Worm (Caenorhabditis elegans) whole organism, L4 larva: Measurements from ENCODE around the gene C15B12.2.

Source experiments
- D1046.2 ChIP-seq: fragments of 200-800 bp; sonication (Bioruptor generic); IDR thresholded peaks from 2 replicates; pipeline ENCODE4 v1.3.6; 2022; ENCODE audit warnings: missing genetic modification characterization, missing compliant biosample characterization
- F37D6.2 ChIP-seq: sonication (generic microtip); optimal IDR thresholded peaks from 2 replicates; lab custom pipeline; 2016; ENCODE audit warnings: mild to moderate bottlenecking, missing genetic modification characterization, missing compliant biosample characterization
- T20F7.1 ChIP-seq: fragments of 200-800 bp; sonication (Bioruptor generic); optimal IDR thresholded peaks from 2 replicates; lab custom pipeline; 2018; ENCODE audit warnings: mild to moderate bottlenecking, missing genetic modification characterization, missing compliant biosample characterization
- T26A8.4 ChIP-seq: fragments of 200-800 bp; sonication (Bioruptor generic); IDR thresholded peaks from 2 replicates; pipeline ENCODE4 v1.3.6; 2022; ENCODE audit warnings: missing genetic modification characterization, missing compliant biosample characterization
- Y48G9A.11 ChIP-seq: fragments of 200-800 bp; sonication (Bioruptor generic); IDR thresholded peaks from 2 replicates; pipeline ENCODE4 v1.3.6; 2022; ENCODE audit warnings: missing genetic modification reagents, missing genetic modification characterization, missing compliant biosample characterization
- Y5F2A.4 ChIP-seq: fragments of 200-800 bp; sonication (Bioruptor generic); optimal IDR thresholded peaks from 2 replicates; lab custom pipeline; 2018; ENCODE audit warnings: mild to moderate bottlenecking, missing genetic modification characterization, missing compliant biosample characterization
- aha-1 ChIP-seq: fragments of 150-350 bp; peaks from one replicate; lab custom pipeline; 2014; ENCODE audit warnings: missing biosample characterization, missing genetic modification characterization
- aly-2 ChIP-seq: sonication (generic microtip); optimal IDR thresholded peaks from 2 replicates; lab custom pipeline; 2018; ENCODE audit warnings: missing biosample characterization, missing genetic modification characterization
- ama-1 ChIP-seq: fragments of 150-350 bp; optimal IDR thresholded peaks from 2 replicates; lab custom pipeline; 2014; ENCODE audit warnings: inconsistent platforms, mixed read lengths
- ceh-20 ChIP-seq: fragments of 200-800 bp; sonication (Bioruptor generic); IDR thresholded peaks from 2 replicates; pipeline ENCODE4 v1.3.6; 2022; ENCODE audit warnings: missing genetic modification reagents, missing genetic modification characterization, missing compliant biosample characterization
- ceh-44 ChIP-seq: fragments of 200-800 bp; sonication (Bioruptor generic); IDR thresholded peaks from 2 replicates; pipeline ENCODE4 v1.3.6; 2022; ENCODE audit warnings: missing genetic modification reagents, missing genetic modification characterization, missing compliant biosample characterization
- ceh-62 ChIP-seq: sonication (generic microtip); optimal IDR thresholded peaks from 2 replicates; lab custom pipeline; 2017; ENCODE audit warnings: missing biosample characterization, missing genetic modification characterization
- ceh-82 ChIP-seq: sonication (generic microtip); optimal IDR thresholded peaks from 2 replicates; lab custom pipeline; 2017; ENCODE audit warnings: missing biosample characterization, missing genetic modification characterization
- daf-12 ChIP-seq: fragments of 150-350 bp; optimal IDR thresholded peaks from 2 replicates; lab custom pipeline; 2014; ENCODE audit warnings: missing biosample characterization, missing genetic modification reagents, missing genetic modification characterization
- daf-16 ChIP-seq, 3 experiments: sonication (generic microtip); optimal IDR thresholded peaks; 2 replicates each; lab custom pipeline; 2016 to 2017; ENCODE audit warnings: missing genetic modification characterization in 3 of 3, missing genetic modification reagents in 3 of 3, mild to moderate bottlenecking in 2 of 3, missing compliant biosample characterization in 2 of 3, missing biosample characterization in 1 of 3, moderate library complexity in 1 of 3
- daf-19 ChIP-seq: fragments of 200-800 bp; sonication (Bioruptor generic); conservative IDR thresholded peaks from 2 replicates; pipeline ENCODE4 v1.3.6; 2022; ENCODE audit warnings: missing genetic modification characterization, missing compliant biosample characterization
- daf-8 ChIP-seq: fragments of 200-800 bp; sonication (Bioruptor generic); IDR thresholded peaks from 2 replicates; pipeline ENCODE4 v1.3.6; 2022; ENCODE audit warnings: missing genetic modification characterization, missing compliant biosample characterization
- dmd-6 ChIP-seq: fragments of 200-800 bp; sonication (Bioruptor generic); IDR thresholded peaks from 2 replicates; pipeline ENCODE4 v1.3.6; 2022; ENCODE audit warnings: missing genetic modification reagents, missing genetic modification characterization, missing compliant biosample characterization
- dve-1 ChIP-seq: sonication (generic microtip); optimal IDR thresholded peaks from 2 replicates; lab custom pipeline; 2017; ENCODE audit warnings: antibody characterized with exemption, mild to moderate bottlenecking, missing genetic modification characterization, missing compliant biosample characterization; ENCODE audit not compliant: insufficient read depth
- egl-27 ChIP-seq: sonication (generic microtip); optimal IDR thresholded peaks from 3 replicates; lab custom pipeline; 2017; ENCODE audit warnings: missing biosample characterization, missing genetic modification reagents, missing genetic modification characterization
- egl-43 ChIP-seq: fragments of 200-800 bp; sonication (Bioruptor generic); IDR thresholded peaks from 2 replicates; pipeline ENCODE4 v1.3.6; 2022; ENCODE audit warnings: missing genetic modification reagents, missing genetic modification characterization, missing compliant biosample characterization
- fkh-10 ChIP-seq: fragments of 150-350 bp; optimal IDR thresholded peaks from 2 replicates; lab custom pipeline; 2014; ENCODE audit warnings: missing biosample characterization, missing genetic modification reagents, missing genetic modification characterization
- fos-1 ChIP-seq: fragments of 150-350 bp; optimal IDR thresholded peaks from 2 replicates; lab custom pipeline; 2014; ENCODE audit warnings: missing biosample characterization, missing genetic modification characterization
- hlh-30 ChIP-seq: sonication (generic microtip); optimal IDR thresholded peaks from 2 replicates; lab custom pipeline; 2017; ENCODE audit warnings: antibody characterized with exemption, mild to moderate bottlenecking, missing genetic modification characterization, missing compliant biosample characterization; ENCODE audit not compliant: insufficient read depth
- hmg-1.1 ChIP-seq: fragments of 200-800 bp; sonication (Bioruptor generic); IDR thresholded peaks from 2 replicates; pipeline ENCODE4 v1.3.6; 2022; ENCODE audit warnings: missing genetic modification reagents, missing genetic modification characterization, missing compliant biosample characterization
- lim-7 ChIP-seq: fragments of 200-800 bp; sonication (Bioruptor generic); IDR thresholded peaks from 2 replicates; pipeline ENCODE4 v1.3.6; 2022; ENCODE audit warnings: missing genetic modification characterization, missing compliant biosample characterization
- mdl-1 ChIP-seq, 2 experiments: fragments of 150-350 bp in 1 of 2; sonication (generic microtip) in 1 of 2; optimal IDR thresholded peaks; 2 replicates each; lab custom pipeline; 2014 to 2017; ENCODE audit warnings: missing biosample characterization in 2 of 2, missing genetic modification characterization in 2 of 2
- mdt-29 ChIP-seq: fragments of 200-800 bp; sonication (Bioruptor generic); IDR thresholded peaks from 2 replicates; pipeline ENCODE4 v1.3.6; 2022; ENCODE audit warnings: missing genetic modification reagents, missing genetic modification characterization, missing compliant biosample characterization
- nhr-28 ChIP-seq: fragments of 150-350 bp; optimal IDR thresholded peaks from 2 replicates; lab custom pipeline; 2014; ENCODE audit warnings: missing biosample characterization, missing genetic modification characterization
- nhr-42 ChIP-seq: fragments of 200-800 bp; sonication (Bioruptor generic); IDR thresholded peaks from 2 replicates; pipeline ENCODE4 v1.3.6; 2022; ENCODE audit warnings: missing genetic modification characterization, missing compliant biosample characterization
- nhr-48 ChIP-seq: sonication (generic microtip); optimal IDR thresholded peaks from 2 replicates; lab custom pipeline; 2016; ENCODE audit warnings: mild to moderate bottlenecking, missing genetic modification characterization, missing compliant biosample characterization
- nhr-76 ChIP-seq: fragments of 150-350 bp; optimal IDR thresholded peaks from 2 replicates; lab custom pipeline; 2014; ENCODE audit warnings: missing biosample characterization, missing genetic modification characterization
- nhr-77 ChIP-seq: fragments of 150-350 bp; optimal IDR thresholded peaks from 2 replicates; lab custom pipeline; 2014; ENCODE audit warnings: missing biosample characterization, missing genetic modification characterization
- php-3 ChIP-seq: fragments of 200-800 bp; sonication (Bioruptor generic); IDR thresholded peaks from 2 replicates; pipeline ENCODE4 v1.3.6; 2022; ENCODE audit warnings: missing genetic modification reagents, missing genetic modification characterization, missing compliant biosample characterization
- pqm-1 ChIP-seq: sonication (generic microtip); optimal IDR thresholded peaks from 2 replicates; lab custom pipeline; 2017; ENCODE audit warnings: missing biosample characterization, missing genetic modification characterization
- saeg-2 ChIP-seq: fragments of 200-800 bp; sonication (Bioruptor generic); IDR thresholded peaks from 2 replicates; pipeline ENCODE4 v1.3.6; 2022; ENCODE audit warnings: missing genetic modification reagents, missing genetic modification characterization, missing compliant biosample characterization
- set-16 ChIP-seq: fragments of 200-800 bp; sonication (Bioruptor generic); IDR thresholded peaks from 2 replicates; pipeline ENCODE4 v1.3.6; 2022; ENCODE audit warnings: missing genetic modification reagents, missing genetic modification characterization, missing compliant biosample characterization
- skn-1 ChIP-seq: fragments of 150-350 bp; optimal IDR thresholded peaks from 2 replicates; lab custom pipeline; 2014; ENCODE audit warnings: missing biosample characterization, missing genetic modification characterization
- snpc-4 ChIP-seq: fragments of 150-350 bp; optimal IDR thresholded peaks from 2 replicates; lab custom pipeline; 2014; ENCODE audit warnings: missing biosample characterization, missing genetic modification characterization
- tag-97 ChIP-seq: fragments of 200-800 bp; sonication (Bioruptor generic); IDR thresholded peaks from 2 replicates; pipeline ENCODE4 v1.3.6; 2022; ENCODE audit warnings: missing genetic modification characterization, missing compliant biosample characterization
- unc-130 ChIP-seq: sonication (generic microtip); optimal IDR thresholded peaks from 2 replicates; lab custom pipeline; 2016; ENCODE audit warnings: missing genetic modification reagents, missing genetic modification characterization, missing compliant biosample characterization
- unc-62 ChIP-seq, 3 experiments: fragments of 150-350 bp in 1 of 3; sonication (generic microtip); optimal IDR thresholded peaks in 2 of 3; peaks in 1 of 3; 1 replicate in 1 of 3; 2 replicates in 2 of 3; lab custom pipeline; 2014 to 2017; ENCODE audit warnings: missing biosample characterization in 3 of 3, missing genetic modification characterization in 3 of 3, missing genetic modification reagents in 3 of 3, missing genotype in 1 of 3
- vab-7 ChIP-seq: fragments of 200-800 bp; sonication (Bioruptor generic); IDR thresholded peaks from 2 replicates; pipeline ENCODE4 v1.3.6; 2022; ENCODE audit warnings: missing genetic modification reagents, missing genetic modification characterization, missing compliant biosample characterization
- zag-1 ChIP-seq: fragments of 150-350 bp; optimal IDR thresholded peaks from 2 replicates; lab custom pipeline; 2014; ENCODE audit warnings: missing biosample characterization, missing genetic modification characterization
- zfp-3 ChIP-seq: fragments of 200-800 bp; sonication (Bioruptor generic); conservative IDR thresholded peaks from 2 replicates; pipeline ENCODE4 v1.3.6; 2022; ENCODE audit warnings: missing genetic modification reagents, missing genetic modification characterization, missing compliant biosample characterization
- zip-11 ChIP-seq: fragments of 200-800 bp; sonication (Bioruptor generic); IDR thresholded peaks from 2 replicates; pipeline ENCODE4 v1.3.6; 2022; ENCODE audit warnings: missing genetic modification characterization, missing compliant biosample characterization
- zip-2 ChIP-seq: fragments of 150-350 bp; optimal IDR thresholded peaks from 2 replicates; lab custom pipeline; 2014; ENCODE audit warnings: missing biosample characterization, missing genetic modification characterization

The C15B12.2 gene

ce11 chrX:6505662-6506061 is 42.5 kb downstream of the C15B12.2 start, which contains the start of gene glr-8:
Gene glr-8 (plus strand): TSS chrX:6505980.
- no peak for TF ChIP-seq daf-16 (GFP tag; optimal IDR thresholded peaks at IDR 0.05; lab: Kevin White, UChicago)
- peak; percentile 19 for TF ChIP-seq daf-16 (tag; optimal IDR thresholded peaks at IDR 0.05; lab: Kevin White, UChicago)
- TF ChIP-seq dve-1 (tag; lab: Kevin White, UChicago): peak; percentile 35
- TF ChIP-seq mdl-1 (tag; optimal IDR thresholded peaks at IDR 0.05; lab: Kevin White, UChicago): peak in 1 of 2 experiments; percentile 5
- no peak for TF ChIP-seq pqm-1 (tag; lab: Kevin White, UChicago)
- peak; percentile 55 for TF ChIP-seq hlh-30
- peak in 1 of 2 experiments; percentile 2 for TF ChIP-seq unc-62 (GFP tag; optimal IDR thresholded peaks at IDR 0.05 in 1 of 2; lab: Kevin White, UChicago)
- TF ChIP-seq unc-62 (tag; optimal IDR thresholded peaks at IDR 0.05; lab: Kevin White, UChicago): no peak
- TF ChIP-seq aha-1 (tag; lab: Kevin White, UChicago): peak; percentile 54
- no peak for TF ChIP-seq egl-43 (GFP tag; lab: Robert Waterston, UW)
- TF ChIP-seq ceh-20: no peak

ce11 chrX:6507734-6508133 is 44.5 kb downstream of the C15B12.2 start:
- TF ChIP-seq unc-62 (GFP tag; optimal IDR thresholded peaks at IDR 0.05 in 1 of 2; lab: Kevin White, UChicago) (peak in 1 of 2 experiments; percentile 96), unc-62 (tag; optimal IDR thresholded peaks at IDR 0.05; lab: Kevin White, UChicago) (no peak), hmg-1.1 (no peak)

DNA sequence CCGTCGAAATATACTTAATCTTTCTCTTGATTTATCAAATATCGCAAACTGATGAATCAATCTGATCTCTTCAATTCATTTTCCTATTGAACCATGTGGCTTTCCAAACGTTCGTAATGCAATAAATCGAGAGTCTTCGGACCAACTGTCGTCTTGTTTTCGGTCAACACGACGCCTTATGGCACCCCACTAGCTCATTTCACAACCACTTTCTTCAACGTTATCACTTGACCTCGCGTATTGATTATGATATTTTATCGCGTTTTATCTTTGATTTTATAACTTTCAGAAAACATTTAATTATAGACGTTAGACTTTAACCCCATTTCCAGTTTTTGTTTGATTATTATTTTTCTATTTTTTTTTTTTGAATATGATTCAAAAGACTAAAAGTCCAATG is 46.6 kb downstream of the C15B12.2 start:
- no peak for TF ChIP-seq vab-7
- TF ChIP-seq zfp-3 (GFP tag; lab: Robert Waterston, UW): no peak
- TF ChIP-seq Y48G9A.11 (GFP tag; lab: Robert Waterston, UW): no peak
- no peak for TF ChIP-seq saeg-2 (GFP tag; lab: Robert Waterston, UW)
- no peak for TF ChIP-seq zag-1 (tag; lab: Kevin White, UChicago)
- no peak for TF ChIP-seq zip-11 (GFP tag; lab: Robert Waterston, UW)
- no peak for TF ChIP-seq mdt-29 (GFP tag; lab: Robert Waterston, UW)
- peak in 1 of 2 experiments; percentile 89 for TF ChIP-seq unc-62 (GFP tag; optimal IDR thresholded peaks at IDR 0.05 in 1 of 2; lab: Kevin White, UChicago)
- TF ChIP-seq unc-62 (tag; optimal IDR thresholded peaks at IDR 0.05; lab: Kevin White, UChicago): no peak
- no peak for TF ChIP-seq set-16
- peak; percentile 75; the same call in 1 of the 2 replicates for TF ChIP-seq php-3 (GFP tag; lab: Robert Waterston, UW)
- no peak for TF ChIP-seq egl-27
- no peak for TF ChIP-seq nhr-48 (tag; lab: Kevin White, UChicago)
- no peak for TF ChIP-seq skn-1 (tag; lab: Kevin White, UChicago)
- TF ChIP-seq D1046.2: no peak
- TF ChIP-seq lim-7 (GFP tag; lab: Robert Waterston, UW): no peak
- TF ChIP-seq unc-130 (GFP tag; lab: Kevin White, UChicago): no peak
- no peak for TF ChIP-seq tag-97 (GFP tag; lab: Robert Waterston, UW)
- peak; percentile 65 for TF ChIP-seq aha-1 (tag; lab: Kevin White, UChicago)
- TF ChIP-seq zip-2 (tag; lab: Kevin White, UChicago): no peak
- no peak for TF ChIP-seq ceh-62 (tag; lab: Kevin White, UChicago)
- no peak for TF ChIP-seq aly-2 (tag; lab: Kevin White, UChicago)
- TF ChIP-seq Y5F2A.4 (GFP tag; lab: Kevin White, UChicago): no peak
- TF ChIP-seq nhr-76 (tag; lab: Kevin White, UChicago): no peak
- peak; percentile 25 for TF ChIP-seq hlh-30
- no peak for TF ChIP-seq fos-1 (tag; lab: Kevin White, UChicago)
- no peak for TF ChIP-seq ceh-44 (GFP tag; lab: Robert Waterston, UW)
- TF ChIP-seq nhr-77 (tag; lab: Kevin White, UChicago): no peak
- no peak for TF ChIP-seq nhr-28 (tag; lab: Kevin White, UChicago)
- no peak for TF ChIP-seq snpc-4 (tag; lab: Kevin White, UChicago)
- TF ChIP-seq daf-19 (GFP tag; lab: Robert Waterston, UW): no peak
- no peak for TF ChIP-seq nhr-42 (GFP tag; lab: Robert Waterston, UW)
- no peak for TF ChIP-seq ceh-82 (tag; lab: Kevin White, UChicago)
- TF ChIP-seq ama-1: no peak
- TF ChIP-seq egl-43 (GFP tag; lab: Robert Waterston, UW): no peak
- TF ChIP-seq daf-12 (tag; lab: Kevin White, UChicago): no peak
- TF ChIP-seq F37D6.2: no peak
- no peak for TF ChIP-seq T26A8.4
- no peak for TF ChIP-seq fkh-10
- no peak for TF ChIP-seq daf-8 (GFP tag; lab: Robert Waterston, UW)
- 0 out of 2 replicates have a peak, but pooled peaks have one; percentile 7 for TF ChIP-seq dmd-6 (GFP tag; lab: Robert Waterston, UW)
- no peak for TF ChIP-seq T20F7.1
